Worm (Caenorhabditis elegans) whole organism, young adult: ENCODE data around the gene C14E2.7.

ENCODE experiments used
- B0019.2 ChIP-seq: fragments of 200-800 bp; sonication (Bioruptor generic); conservative IDR thresholded peaks from 2 replicates; pipeline ENCODE4 v1.3.6; 2022; ENCODE audit warnings: missing genetic modification reagents, missing genetic modification characterization, missing compliant biosample characterization
- B0336.3 ChIP-seq: fragments of 200-800 bp; sonication (Bioruptor generic); IDR thresholded peaks from 2 replicates; pipeline ENCODE4 v1.3.6; 2022; ENCODE audit warnings: missing genetic modification characterization, missing compliant biosample characterization
- C06A6.2 ChIP-seq: fragments of 200-800 bp; sonication (Bioruptor generic); conservative IDR thresholded peaks from 2 replicates; pipeline ENCODE4 v1.3.6; 2022; ENCODE audit warnings: missing genetic modification characterization, missing compliant biosample characterization
- F33H1.4 ChIP-seq: fragments of 200-800 bp; sonication (Bioruptor generic); IDR thresholded peaks from 2 replicates; pipeline ENCODE4 v1.3.6; 2022; ENCODE audit warnings: missing genetic modification reagents, missing genetic modification characterization, missing compliant biosample characterization
- F55B11.4 ChIP-seq: sonication (generic microtip); optimal IDR thresholded peaks from 2 replicates; lab custom pipeline; 2016; ENCODE audit warnings: missing compliant biosample characterization, missing genetic modification characterization, borderline replicate concordance; ENCODE audit not compliant: insufficient read depth
- Y53F4B.3 ChIP-seq: fragments of 200-800 bp; sonication (Bioruptor generic); IDR thresholded peaks from 2 replicates; pipeline ENCODE4 v1.3.6; 2022; ENCODE audit warnings: missing genetic modification reagents, missing genetic modification characterization, missing compliant biosample characterization
- Y56A3A.18 ChIP-seq: fragments of 200-800 bp; sonication (Bioruptor generic); IDR thresholded peaks from 2 replicates; pipeline ENCODE4 v1.3.6; 2022; ENCODE audit warnings: missing genetic modification reagents, missing genetic modification characterization, missing compliant biosample characterization
- atf-7 ChIP-seq: sonication (generic microtip); optimal IDR thresholded peaks from 2 replicates; lab custom pipeline; 2017; ENCODE audit warnings: mild to moderate bottlenecking, missing genetic modification characterization, missing compliant biosample characterization
- athp-1 ChIP-seq: sonication (generic microtip); optimal IDR thresholded peaks from 2 replicates; lab custom pipeline; 2017; ENCODE audit warnings: mild to moderate bottlenecking, missing genetic modification characterization, missing compliant biosample characterization
- attf-3 ChIP-seq: fragments of 200-800 bp; sonication (Bioruptor generic); conservative IDR thresholded peaks from 2 replicates; pipeline ENCODE4 v1.3.6; 2022; ENCODE audit warnings: missing genetic modification reagents, missing genetic modification characterization, missing compliant biosample characterization
- ceh-58 ChIP-seq: fragments of 200-800 bp; sonication (Bioruptor generic); IDR thresholded peaks from 2 replicates; pipeline ENCODE4 v1.3.6; 2022; ENCODE audit warnings: missing genetic modification characterization, missing compliant biosample characterization
- die-1 ChIP-seq: sonication (generic microtip); optimal IDR thresholded peaks from 2 replicates; lab custom pipeline; 2016; ENCODE audit warnings: missing genotype, mild to moderate bottlenecking, missing genetic modification characterization, missing compliant biosample characterization
- dox-1 ChIP-seq: fragments of 200-800 bp; sonication (Bioruptor generic); IDR thresholded peaks from 2 replicates; pipeline ENCODE4 v1.3.6; 2022; ENCODE audit warnings: missing genetic modification reagents, missing genetic modification characterization, missing compliant biosample characterization
- egl-18 ChIP-seq: fragments of 200-800 bp; sonication (Bioruptor generic); IDR thresholded peaks from 2 replicates; pipeline ENCODE4 v1.3.6; 2022; ENCODE audit warnings: missing genetic modification reagents, missing genetic modification characterization, missing compliant biosample characterization
- ekl-4 ChIP-seq: fragments of 200-800 bp; sonication (Bioruptor generic); IDR thresholded peaks from 2 replicates; pipeline ENCODE4 v1.3.6; 2022; ENCODE audit warnings: missing genetic modification reagents, missing genetic modification characterization, missing compliant biosample characterization
- gei-17 ChIP-seq: fragments of 200-800 bp; sonication (Bioruptor generic); optimal IDR thresholded peaks from 2 replicates; lab custom pipeline; 2018; ENCODE audit warnings: mild to moderate bottlenecking, missing genetic modification characterization, missing compliant biosample characterization
- him-1 ChIP-seq: sonication (generic microtip); optimal IDR thresholded peaks from 2 replicates; lab custom pipeline; 2016; ENCODE audit warnings: missing genotype, missing genetic modification reagents, missing genetic modification characterization, missing compliant biosample characterization
- hlh-12 ChIP-seq: sonication (generic microtip); optimal IDR thresholded peaks from 2 replicates; lab custom pipeline; 2016; ENCODE audit warnings: missing genetic modification characterization, missing compliant biosample characterization
- hlh-26 ChIP-seq: fragments of 200-800 bp; sonication (Bioruptor generic); conservative IDR thresholded peaks from 2 replicates; pipeline ENCODE4 v1.3.6; 2022; ENCODE audit warnings: missing genetic modification reagents, missing genetic modification characterization, missing compliant biosample characterization
- hrde-1 ChIP-seq: sonication (generic microtip); optimal IDR thresholded peaks from 2 replicates; lab custom pipeline; 2016; ENCODE audit warnings: missing genetic modification characterization, mild to moderate bottlenecking, missing compliant biosample characterization, moderate library complexity, missing genotype, missing genetic modification reagents, borderline replicate concordance
- lsl-1 ChIP-seq: fragments of 200-800 bp; sonication (Bioruptor generic); optimal IDR thresholded peaks from 2 replicates; lab custom pipeline; 2018; ENCODE audit warnings: mild to moderate bottlenecking, missing genetic modification characterization, moderate library complexity, missing compliant biosample characterization
- lsy-27 ChIP-seq: sonication (generic microtip); optimal IDR thresholded peaks from 2 replicates; lab custom pipeline; 2017; ENCODE audit warnings: missing genetic modification characterization, mild to moderate bottlenecking, missing compliant biosample characterization, antibody characterized with exemption, missing genotype, borderline replicate concordance; ENCODE audit not compliant: insufficient read depth
- madf-10 ChIP-seq: sonication (generic microtip); optimal IDR thresholded peaks from 2 replicates; lab custom pipeline; 2016; ENCODE audit warnings: mild to moderate bottlenecking, missing genetic modification characterization, missing compliant biosample characterization
- madf-3 ChIP-seq: fragments of 200-800 bp; sonication (Bioruptor generic); IDR thresholded peaks from 2 replicates; pipeline ENCODE4 v1.3.6; 2022; ENCODE audit warnings: missing genetic modification reagents, missing genetic modification characterization, missing compliant biosample characterization
- madf-8 ChIP-seq: fragments of 200-800 bp; sonication (Bioruptor generic); conservative IDR thresholded peaks from 2 replicates; pipeline ENCODE4 v1.3.6; 2022; ENCODE audit warnings: missing genetic modification reagents, missing genetic modification characterization, missing compliant biosample characterization
- mcd-1 ChIP-seq: fragments of 200-800 bp; sonication (Bioruptor generic); IDR thresholded peaks from 2 replicates; pipeline ENCODE4 v1.3.6; 2022; ENCODE audit warnings: missing genetic modification reagents, missing genetic modification characterization, missing compliant biosample characterization
- mes-4 ChIP-seq: sonication (generic microtip); optimal IDR thresholded peaks from 2 replicates; lab custom pipeline; 2016; ENCODE audit warnings: missing genotype, missing genetic modification characterization, missing compliant biosample characterization
- nfya-1 ChIP-seq: sonication (generic microtip); optimal IDR thresholded peaks from 2 replicates; lab custom pipeline; 2017; ENCODE audit warnings: antibody characterized with exemption, missing compliant biosample characterization, missing genetic modification characterization, borderline replicate concordance; ENCODE audit not compliant: insufficient read depth
- nfyb-1 ChIP-seq: fragments of 200-800 bp; sonication (Bioruptor generic); IDR thresholded peaks from 2 replicates; pipeline ENCODE4 v1.3.6; 2022; ENCODE audit warnings: missing genetic modification reagents, missing genetic modification characterization, missing compliant biosample characterization
- nhr-120 ChIP-seq: fragments of 200-800 bp; sonication (Bioruptor generic); IDR thresholded peaks from 2 replicates; pipeline ENCODE4 v1.3.6; 2022; ENCODE audit warnings: missing genetic modification characterization, missing compliant biosample characterization
- nhr-27 ChIP-seq: fragments of 200-800 bp; sonication (Bioruptor generic); optimal IDR thresholded peaks from 2 replicates; lab custom pipeline; 2018; ENCODE audit warnings: mild to moderate bottlenecking, missing genetic modification characterization, moderate library complexity, missing compliant biosample characterization
- nhr-80 ChIP-seq: sonication (generic microtip); optimal IDR thresholded peaks from 2 replicates; lab custom pipeline; 2016; ENCODE audit warnings: missing genetic modification characterization, missing compliant biosample characterization
- pha-4 ChIP-seq: fragments of 150-350 bp; sonication (generic microtip); optimal IDR thresholded peaks from 2 replicates; lab custom pipeline; 2014; ENCODE audit warnings: missing biosample characterization, missing genetic modification reagents, missing genetic modification characterization
- rpc-1 ChIP-seq, 2 experiments: fragments of 150-350 bp in 1 of 2; sonication (generic microtip) in 1 of 2; optimal IDR thresholded peaks; 2 replicates each; lab custom pipeline; 2014 to 2018; ENCODE audit warnings: missing biosample characterization in 1 of 2, missing genetic modification characterization in 1 of 2, missing genetic modification reagents in 1 of 2, missing genotype in 1 of 2
- sea-2 ChIP-seq: fragments of 200-800 bp; sonication (Bioruptor generic); IDR thresholded peaks from 2 replicates; pipeline ENCODE4 v1.3.6; 2022; ENCODE audit warnings: missing genetic modification characterization, missing compliant biosample characterization
- snpc-1.1 ChIP-seq: sonication (generic microtip); optimal IDR thresholded peaks from 2 replicates; lab custom pipeline; 2017; ENCODE audit warnings: missing genetic modification characterization, mild to moderate bottlenecking, missing compliant biosample characterization, antibody characterized with exemption, moderate library complexity, missing genotype, missing genetic modification reagents; ENCODE audit not compliant: insufficient read depth
- snpc-4 ChIP-seq, 5 experiments: fragments of 150-350 bp in 1 of 5; sonication (generic microtip) in 4 of 5; optimal IDR thresholded peaks; 2 replicates each; lab custom pipeline; 2014 to 2018; ENCODE audit warnings: missing genetic modification characterization in 5 of 5, missing biosample characterization in 3 of 5, antibody characterized with exemption in 2 of 5, mild to moderate bottlenecking in 2 of 5, missing compliant biosample characterization in 2 of 5, missing genotype in 2 of 5, moderate library complexity in 2 of 5, missing genetic modification reagents in 1 of 5
- tbx-9 ChIP-seq: sonication (generic microtip); optimal IDR thresholded peaks from 2 replicates; lab custom pipeline; 2016; ENCODE audit warnings: borderline replicate concordance, missing genetic modification characterization, inconsistent platforms, missing compliant biosample characterization
- unc-62 ChIP-seq: fragments of 150-350 bp; optimal IDR thresholded peaks from 2 replicates; lab custom pipeline; 2014; ENCODE audit warnings: missing biosample characterization, missing genetic modification reagents, missing genetic modification characterization
- xnd-1 ChIP-seq: sonication (generic microtip); optimal IDR thresholded peaks from 2 replicates; lab custom pipeline; 2016; ENCODE audit warnings: missing genotype, missing genetic modification reagents, missing genetic modification characterization, missing compliant biosample characterization
- zfh-2 ChIP-seq: fragments of 200-800 bp; sonication (Bioruptor generic); conservative IDR thresholded peaks from 2 replicates; pipeline ENCODE4 v1.3.6; 2022; ENCODE audit warnings: missing genetic modification reagents, missing genetic modification characterization, missing compliant biosample characterization
- ztf-18 ChIP-seq: sonication (generic microtip); optimal IDR thresholded peaks from 2 replicates; lab custom pipeline; 2016; ENCODE audit warnings: missing genotype, mild to moderate bottlenecking, missing genetic modification characterization, missing compliant biosample characterization
- ztf-25 ChIP-seq: fragments of 200-800 bp; sonication (Bioruptor generic); IDR thresholded peaks from 2 replicates; pipeline ENCODE4 v1.3.6; 2022; ENCODE audit warnings: missing genetic modification reagents, missing genetic modification characterization, missing compliant biosample characterization

The C14E2.7 gene

ce11 chrX:1811436-1811835 is 4.8 kb upstream of the C14E2.7 start, which contains the start of gene C14E2.3:
Gene C14E2.3 (minus strand): TSS chrX:1811536.
- TF ChIP-seq Y53F4B.3 (no peak), atf-7 (tag; lab: Kevin White, UChicago) (no peak), C06A6.2 (no peak), ekl-4 (GFP tag; lab: Robert Waterston, UW) (no peak), F55B11.4 (tag; lab: Kevin White, UChicago) (no peak), Y56A3A.18 (GFP tag; lab: Robert Waterston, UW) (no peak), ceh-58 (no peak), tbx-9 (no peak), F33H1.4 (GFP tag; lab: Robert Waterston, UW) (no peak), xnd-1 (no peak), pha-4 (tag; lab: Kevin White, UChicago) (no peak), madf-10 (tag; lab: Kevin White, UChicago) (no peak), nhr-120 (no peak), nfya-1 (tag; lab: Kevin White, UChicago) (no peak)

ce11 chrX:1821235-1821634 is 5.0 kb downstream of the C14E2.7 start, which contains the start of gene C14E2.4:
Gene C14E2.4 (minus strand): TSS chrX:1821335.
- TF ChIP-seq attf-3 (GFP tag; lab: Robert Waterston, UW) (no peak), gei-17 (no peak), nfya-1 (tag; lab: Kevin White, UChicago) (no peak), mes-4 (tag; lab: Kevin White, UChicago) (no peak), nhr-80 (tag; lab: Kevin White, UChicago) (no peak), nfyb-1 (no peak), B0019.2 (GFP tag; lab: Robert Waterston, UW) (no peak), dox-1 (GFP tag; lab: Robert Waterston, UW) (no peak), lsy-27 (tag; lab: Kevin White, UChicago) (no peak), rpc-1 (optimal IDR thresholded peaks at IDR 0.05; lab: Kevin White, UChicago) (no peak), rpc-1 (tag; optimal IDR thresholded peaks at IDR 0.05; lab: Kevin White, UChicago) (no peak), madf-10 (tag; lab: Kevin White, UChicago) (no peak), lsl-1 (no peak), zfh-2 (GFP tag; lab: Robert Waterston, UW) (no peak), hlh-12 (tag; lab: Kevin White, UChicago) (no peak), sea-2 (no peak), mcd-1 (no peak), nhr-27 (tag; lab: Kevin White, UChicago) (no peak)

ce11 chrX:1825290-1825832 is 9.2 kb downstream of the C14E2.7 start, which contains the start of gene C14E2.5:
Gene C14E2.5 (minus strand): TSS chrX:1825340.
- TF ChIP-seq snpc-4 (GFP tag; optimal IDR thresholded peaks at IDR 0.05; lab: Kevin White, UChicago) (no peak), snpc-4 (tag; optimal IDR thresholded peaks at IDR 0.05; lab: Kevin White, UChicago) (peak in 2 of 4 experiments; percentile 56 to 84), madf-3 (no peak)
- TF ChIP-seq, all 124 proteins: peak for 1

ce11 chrX:1826166-1826565 is 10.0 kb downstream of the C14E2.7 start, which contains the start of gene C14E2.1:
Gene C14E2.1 (plus strand): TSS chrX:1826466.
- TF ChIP-seq nfyb-1 (no peak), die-1 (tag; lab: Kevin White, UChicago) (no peak), madf-8 (no peak), him-1 (tag; lab: Kevin White, UChicago) (no peak), athp-1 (tag; lab: Kevin White, UChicago) (no peak), egl-18 (GFP tag; lab: Robert Waterston, UW) (no peak), hlh-26 (GFP tag; lab: Robert Waterston, UW) (no peak), snpc-4 (GFP tag; optimal IDR thresholded peaks at IDR 0.05; lab: Kevin White, UChicago) (no peak), snpc-4 (tag; optimal IDR thresholded peaks at IDR 0.05; lab: Kevin White, UChicago) (no peak), B0336.3 (GFP tag; lab: Robert Waterston, UW) (no peak), ztf-25 (GFP tag; lab: Robert Waterston, UW) (no peak), snpc-1.1 (tag; lab: Kevin White, UChicago) (no peak), unc-62 (GFP tag; lab: Kevin White, UChicago) (no peak), hrde-1 (tag; lab: Kevin White, UChicago) (no peak), B0019.2 (GFP tag; lab: Robert Waterston, UW) (no peak), ztf-18 (tag; lab: Kevin White, UChicago) (no peak)
